Worm (Caenorhabditis elegans) whole organism, L4 larva: Measurements from ENCODE around the gene nhr-228.

Experiments used
- F37D6.2 ChIP-seq: sonication (generic microtip); optimal IDR thresholded peaks from 2 replicates; lab custom pipeline; 2016; ENCODE audit warnings: mild to moderate bottlenecking, missing genetic modification characterization, missing compliant biosample characterization
- aly-2 ChIP-seq: sonication (generic microtip); optimal IDR thresholded peaks from 2 replicates; lab custom pipeline; 2018; ENCODE audit warnings: missing biosample characterization, missing genetic modification characterization
- fkh-10 ChIP-seq: fragments of 150-350 bp; optimal IDR thresholded peaks from 2 replicates; lab custom pipeline; 2014; ENCODE audit warnings: missing biosample characterization, missing genetic modification reagents, missing genetic modification characterization
- pqm-1 ChIP-seq: sonication (generic microtip); optimal IDR thresholded peaks from 2 replicates; lab custom pipeline; 2017; ENCODE audit warnings: missing biosample characterization, missing genetic modification characterization

ce11 chrV:2242630-2243029 is 38.9 kb upstream of the nhr-228 start, which contains the start of gene cyp-33C3:
- TF ChIP-seq pqm-1 (no peak), aly-2 (tag; lab: Kevin White, UChicago) (no peak), F37D6.2 (tag; lab: Kevin White, UChicago) (no peak), fkh-10 (GFP tag; lab: Kevin White, UChicago) (no peak)
